Fruit fly (Drosophila melanogaster) whole organism, embryonic: Measurements from ENCODE around the gene sif.

ENCODE experiments used
- Atf-2 ChIP-seq: fragments of 200-800 bp; sonication (Bioruptor generic); optimal IDR thresholded peaks from 2 replicates; lab custom pipeline; 2016; ENCODE audit warnings: missing biosample characterization, missing genetic modification characterization
- Bdp1 ChIP-seq: fragments of 200-800 bp; sonication (Bioruptor generic); optimal IDR thresholded peaks from 3 replicates; lab custom pipeline; 2016; ENCODE audit warnings: missing biosample characterization, missing genetic modification characterization
- CG10366 ChIP-seq: fragments of 200-800 bp; sonication (Bioruptor generic); IDR thresholded peaks from 2 replicates; pipeline ENCODE4 v1.3.6; 2022; ENCODE audit warnings: missing biosample characterization, missing genetic modification characterization
- CG10654 ChIP-seq: fragments of 200-800 bp; sonication (Bioruptor generic); optimal IDR thresholded peaks from 2 replicates; lab custom pipeline; 2016; ENCODE audit warnings: missing biosample characterization, missing genetic modification characterization
- CG11093 ChIP-seq: fragments of 200-800 bp; sonication (Bioruptor generic); IDR thresholded peaks from 3 replicates; pipeline ENCODE4 v1.3.6; 2022; ENCODE audit warnings: missing biosample characterization, missing genetic modification characterization
- CG11398 ChIP-seq: fragments of 200-800 bp; sonication (Bioruptor generic); optimal IDR thresholded peaks from 2 replicates; lab custom pipeline; 2016; ENCODE audit warnings: missing biosample characterization, missing genetic modification characterization
- CG12104 ChIP-seq: fragments of 200-800 bp; sonication (Bioruptor generic); optimal IDR thresholded peaks from 3 replicates; lab custom pipeline; 2016; ENCODE audit warnings: missing biosample characterization, missing genetic modification characterization
- CG12391 ChIP-seq: fragments of 200-800 bp; sonication (Bioruptor generic); optimal IDR thresholded peaks from 3 replicates; lab custom pipeline; 2018; ENCODE audit warnings: missing biosample characterization, mild to moderate bottlenecking, missing genetic modification characterization, moderate library complexity
- CG13894 ChIP-seq: fragments of 200-800 bp; sonication (Bioruptor generic); optimal IDR thresholded peaks from 3 replicates; lab custom pipeline; 2018; ENCODE audit warnings: missing biosample characterization, mild to moderate bottlenecking, missing genetic modification characterization, moderate library complexity
- CG1603 ChIP-seq: fragments of 200-800 bp; sonication (Bioruptor generic); optimal IDR thresholded peaks from 2 replicates; lab custom pipeline; 2019; ENCODE audit warnings: missing biosample characterization, mild to moderate bottlenecking, missing genetic modification characterization, moderate library complexity
- CG16863 ChIP-seq: fragments of 200-800 bp; sonication (Bioruptor generic); optimal IDR thresholded peaks from 3 replicates; lab custom pipeline; 2016; ENCODE audit warnings: missing biosample characterization, missing genetic modification characterization
- CG17612 ChIP-seq: fragments of 200-800 bp; sonication (Bioruptor generic); IDR thresholded peaks from 2 replicates; pipeline ENCODE4 v1.3.6; 2022; ENCODE audit warnings: missing biosample characterization, missing genetic modification characterization
- CG17912 ChIP-seq: fragments of 200-800 bp; sonication (Bioruptor generic); optimal IDR thresholded peaks from 2 replicates; lab custom pipeline; 2018; ENCODE audit warnings: missing biosample characterization, mild to moderate bottlenecking, missing genetic modification characterization
- CG3065 ChIP-seq: fragments of 200-800 bp; sonication (Bioruptor generic); optimal IDR thresholded peaks from 2 replicates; lab custom pipeline; 2016; ENCODE audit warnings: missing biosample characterization, missing genetic modification characterization
- CG32532 ChIP-seq: fragments of 200-800 bp; sonication (Bioruptor generic); IDR thresholded peaks from 2 replicates; pipeline ENCODE4 v1.3.6; 2022; ENCODE audit warnings: missing biosample characterization, missing genetic modification characterization
- CG33557 ChIP-seq: fragments of 200-800 bp; sonication (Bioruptor generic); optimal IDR thresholded peaks from 2 replicates; lab custom pipeline; 2019; ENCODE audit warnings: missing biosample characterization, mild to moderate bottlenecking, missing genetic modification characterization, moderate library complexity
- CG4854 ChIP-seq: fragments of 200-800 bp; sonication (Bioruptor generic); optimal IDR thresholded peaks from 2 replicates; lab custom pipeline; 2016; ENCODE audit warnings: missing biosample characterization, missing genetic modification characterization, inconsistent platforms
- CG6689 ChIP-seq: fragments of 200-800 bp; sonication (Bioruptor generic); IDR thresholded peaks from 2 replicates; pipeline ENCODE4 v1.3.6; 2022; ENCODE audit warnings: missing biosample characterization, missing genetic modification characterization
- CG6791 ChIP-seq: fragments of 200-800 bp; sonication (Bioruptor generic); IDR thresholded peaks from 3 replicates; pipeline ENCODE4 v1.3.6; 2022; ENCODE audit warnings: missing biosample characterization, missing genetic modification characterization; ENCODE audit not compliant: partially characterized antibody
- CG7928 ChIP-seq: fragments of 200-800 bp; sonication (Bioruptor generic); optimal IDR thresholded peaks from 2 replicates; lab custom pipeline; 2017; ENCODE audit warnings: missing biosample characterization, mild to moderate bottlenecking, missing genetic modification characterization
- Dref ChIP-seq: fragments of 200-800 bp; sonication (Bioruptor generic); IDR thresholded peaks from 2 replicates; pipeline ENCODE4 v1.3.6; 2022; ENCODE audit warnings: missing biosample characterization, missing genetic modification characterization
- E2f2 ChIP-seq: fragments of 200-800 bp; sonication (Bioruptor generic); IDR thresholded peaks from 2 replicates; pipeline ENCODE4 v1.3.6; 2022; ENCODE audit warnings: missing biosample characterization, missing genetic modification characterization
- Fer3 ChIP-seq: fragments of 200-800 bp; sonication (Bioruptor generic); optimal IDR thresholded peaks from 2 replicates; lab custom pipeline; 2018; ENCODE audit warnings: missing biosample characterization, mild to moderate bottlenecking, missing genetic modification characterization, moderate library complexity
- H15 ChIP-seq: fragments of 200-800 bp; sonication (Bioruptor generic); IDR thresholded peaks from 3 replicates; pipeline ENCODE4 v1.3.6; 2022; ENCODE audit warnings: missing biosample characterization, missing genetic modification characterization
- HmgD ChIP-seq: fragments of 200-800 bp; sonication (Bioruptor generic); optimal IDR thresholded peaks from 3 replicates; lab custom pipeline; 2016; ENCODE audit warnings: missing biosample characterization, missing genetic modification characterization
- HmgZ ChIP-seq: fragments of 200-800 bp; sonication (Bioruptor generic); optimal IDR thresholded peaks from 2 replicates; lab custom pipeline; 2018; ENCODE audit warnings: missing biosample characterization, mild to moderate bottlenecking, missing genetic modification characterization
- Hmx ChIP-seq: fragments of 200-800 bp; sonication (Bioruptor generic); optimal IDR thresholded peaks from 2 replicates; lab custom pipeline; 2016; ENCODE audit warnings: missing biosample characterization, missing genetic modification characterization
- Mrtf ChIP-seq: fragments of 200-800 bp; sonication (Bioruptor generic); IDR thresholded peaks from 3 replicates; pipeline ENCODE4 v1.3.6; 2022; ENCODE audit warnings: missing biosample characterization, missing genetic modification characterization
- Myb ChIP-seq: fragments of 200-800 bp; sonication (Bioruptor generic); optimal IDR thresholded peaks from 2 replicates; lab custom pipeline; 2016; ENCODE audit warnings: missing biosample characterization, missing genetic modification characterization
- NFAT ChIP-seq: fragments of 200-800 bp; sonication (Bioruptor generic); IDR thresholded peaks from 2 replicates; pipeline ENCODE4 v1.3.6; 2022; ENCODE audit warnings: missing biosample characterization, missing genetic modification characterization
- Nf-YC ChIP-seq: fragments of 200-800 bp; optimal IDR thresholded peaks from 3 replicates; lab custom pipeline; 2019; ENCODE audit warnings: missing biosample characterization, mild to moderate bottlenecking, missing genetic modification characterization, moderate library complexity
- Six4 ChIP-seq: fragments of 200-800 bp; sonication (Bioruptor generic); optimal IDR thresholded peaks from 2 replicates; lab custom pipeline; 2016; ENCODE audit warnings: missing biosample characterization, missing genetic modification characterization
- YL-1 ChIP-seq: fragments of 200-800 bp; sonication (Bioruptor generic); optimal IDR thresholded peaks from 3 replicates; lab custom pipeline; 2017; ENCODE audit warnings: missing biosample characterization, mild to moderate bottlenecking, missing genetic modification characterization
- ase ChIP-seq: fragments of 200-800 bp; sonication (Bioruptor generic); IDR thresholded peaks from 3 replicates; pipeline ENCODE4 v1.3.6; 2022; ENCODE audit warnings: missing biosample characterization, missing genetic modification characterization
- ash1 ChIP-seq: fragments of 200-800 bp; sonication (Bioruptor generic); optimal IDR thresholded peaks from 2 replicates; lab custom pipeline; 2018; ENCODE audit warnings: missing biosample characterization, mild to moderate bottlenecking, missing genetic modification characterization
- bowl ChIP-seq: fragments of 200-800 bp; sonication (Bioruptor generic); IDR thresholded peaks from 2 replicates; pipeline ENCODE4 v1.3.6; 2022; ENCODE audit warnings: missing biosample characterization, missing genetic modification characterization
- chn ChIP-seq: fragments of 200-800 bp; sonication (Bioruptor generic); optimal IDR thresholded peaks from 2 replicates; lab custom pipeline; 2016; ENCODE audit warnings: missing biosample characterization, missing genetic modification characterization
- fd96Cb ChIP-seq: fragments of 200-800 bp; sonication (Bioruptor generic); optimal IDR thresholded peaks from 2 replicates; lab custom pipeline; 2018; ENCODE audit warnings: missing biosample characterization, mild to moderate bottlenecking, missing genetic modification characterization, moderate library complexity
- gfzf ChIP-seq: fragments of 200-800 bp; sonication (Bioruptor generic); optimal IDR thresholded peaks from 2 replicates; lab custom pipeline; 2016; ENCODE audit warnings: missing biosample characterization, mild to moderate bottlenecking, missing genetic modification characterization, moderate library complexity
- h ChIP-seq: fragments of >200 bp; optimal IDR thresholded peaks from 2 replicates; lab custom pipeline; 2017
- hbn ChIP-seq: fragments of 200-800 bp; sonication (Bioruptor generic); IDR thresholded peaks from 2 replicates; pipeline ENCODE4 v1.3.6; 2022; ENCODE audit warnings: missing biosample characterization, missing genetic modification characterization; ENCODE audit not compliant: partially characterized antibody
- klu ChIP-seq: fragments of 200-800 bp; sonication (Bioruptor generic); IDR thresholded peaks from 2 replicates; pipeline ENCODE4 v1.3.6; 2022; ENCODE audit warnings: missing biosample characterization, missing genetic modification characterization
- lbe ChIP-seq: fragments of 200-800 bp; sonication (Bioruptor generic); optimal IDR thresholded peaks from 2 replicates; lab custom pipeline; 2016; ENCODE audit warnings: missing biosample characterization, mild to moderate bottlenecking, missing genetic modification characterization
- lov ChIP-seq, 2 experiments: fragments of 200-800 bp in 1 of 2; fragments of >200 bp in 1 of 2; sonication (Bioruptor generic) in 1 of 2; IDR thresholded peaks in 1 of 2; optimal IDR thresholded peaks in 1 of 2; 2 replicates in 1 of 2; 3 replicates in 1 of 2; pipeline versions ENCODE4 v1.3.6 to Lab custom; 2017 to 2022; ENCODE audit warnings: missing biosample characterization in 1 of 2, missing genetic modification characterization in 1 of 2
- pita ChIP-seq: fragments of 200-800 bp; sonication (Bioruptor generic); optimal IDR thresholded peaks from 2 replicates; lab custom pipeline; 2017; ENCODE audit warnings: missing biosample characterization, mild to moderate bottlenecking, missing genetic modification characterization
- schlank ChIP-seq: fragments of 200-800 bp; sonication (Bioruptor generic); optimal IDR thresholded peaks from 2 replicates; lab custom pipeline; 2018; ENCODE audit warnings: missing biosample characterization, mild to moderate bottlenecking, missing genetic modification characterization
- sug ChIP-seq: fragments of 200-800 bp; optimal IDR thresholded peaks from 2 replicates; lab custom pipeline; 2019; ENCODE audit warnings: missing biosample characterization, mild to moderate bottlenecking, missing genetic modification characterization, moderate library complexity
- trem ChIP-seq: fragments of 200-800 bp; optimal IDR thresholded peaks from 3 replicates; lab custom pipeline; 2019; ENCODE audit warnings: missing biosample characterization, mild to moderate bottlenecking, missing genetic modification characterization, moderate library complexity
- ttk ChIP-seq: fragments of 200-800 bp; sonication (Bioruptor generic); IDR thresholded peaks from 2 replicates; pipeline ENCODE4 v2.1.2; 2022; ENCODE audit warnings: missing biosample characterization, missing genetic modification characterization
- twi ChIP-seq: fragments of 200-800 bp; optimal IDR thresholded peaks from 2 replicates; lab custom pipeline; 2019; ENCODE audit warnings: missing biosample characterization, mild to moderate bottlenecking, missing genetic modification characterization, moderate library complexity
- tx ChIP-seq: fragments of 200-800 bp; sonication (Bioruptor generic); optimal IDR thresholded peaks from 2 replicates; lab custom pipeline; 2016; ENCODE audit warnings: missing biosample characterization, missing genetic modification characterization

Gene sif

DNA sequence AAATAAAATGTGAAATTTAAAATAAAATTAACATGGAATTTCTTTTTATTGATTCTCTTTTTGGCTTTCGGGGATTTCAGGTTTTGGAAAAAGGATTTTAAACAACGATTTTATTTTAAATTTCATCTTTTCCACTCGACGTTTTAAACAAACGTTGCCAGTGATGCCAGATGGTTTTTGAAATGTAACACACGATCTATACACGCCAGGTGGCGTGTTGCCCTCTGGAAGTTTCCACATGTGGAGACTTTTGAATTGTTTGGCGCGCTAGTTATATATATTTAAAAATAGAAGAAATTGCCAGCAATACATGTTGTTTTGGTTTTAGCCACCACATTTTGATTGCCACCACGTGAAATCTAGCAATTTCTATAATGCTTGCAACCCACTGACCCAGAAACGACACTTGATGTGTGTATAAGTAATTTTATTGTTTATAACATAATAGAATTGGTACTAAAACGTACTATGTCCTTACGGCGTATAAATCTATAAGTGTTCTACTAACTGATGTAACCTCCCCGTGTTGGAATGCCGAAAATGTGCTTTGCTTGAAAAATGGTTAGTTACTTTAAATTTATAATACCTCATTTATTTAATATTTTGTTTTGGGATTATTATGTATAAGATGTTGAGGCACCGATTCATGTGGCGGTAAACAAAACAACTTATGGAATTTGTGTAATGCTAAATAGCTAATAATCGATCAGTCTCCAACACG, 92.1 kb downstream of the sif start (continued):
- TF ChIP-seq CG7928 (GFP tag; lab: Kevin White, UChicago) (no peak), ttk (no peak), HmgZ (tag; lab: Kevin White, UChicago) (peak; percentile 76), CG12104 (no peak), Six4 (no peak), CG13894 (tag; lab: Kevin White, UChicago) (no peak), fd96Cb (tag; lab: Kevin White, UChicago) (no peak), Atf-2 (GFP tag; lab: Kevin White, UChicago) (no peak), chn (GFP tag; lab: Kevin White, UChicago) (no peak), klu (GFP tag; lab: Robert Waterston, UW) (no peak), twi (tag; lab: Kevin White, UChicago) (no peak), sug (tag; lab: Kevin White, UChicago) (peak; percentile 40), ash1 (no peak), CG12391 (peak; percentile 30), gfzf (GFP tag; lab: Kevin White, UChicago) (peak; percentile 19), YL-1 (GFP tag; lab: Kevin White, UChicago) (peak; percentile 34), CG16863 (GFP tag; lab: Kevin White, UChicago) (no peak), H15 (GFP tag; lab: Robert Waterston, UW) (no peak), CG6689 (GFP tag; lab: Robert Waterston, UW) (no peak), Nf-YC (tag; lab: Kevin White, UChicago) (peak; percentile 29), CG6791 (GFP tag; lab: Robert Waterston, UW) (peak; percentile 49; the same call in 1 of the 3 replicates), lbe (peak; percentile 8), pita (GFP tag; lab: Kevin White, UChicago) (peak; percentile 8), HmgD (GFP tag; lab: Kevin White, UChicago) (peak; percentile 25), trem (tag; lab: Kevin White, UChicago) (peak; percentile 74), hbn (GFP tag; lab: Robert Waterston, UW) (no peak), CG1603 (tag; lab: Kevin White, UChicago) (peak; percentile 59), Dref (no peak), CG11093 (no peak), schlank (tag; lab: Kevin White, UChicago) (no peak), Fer3 (tag; lab: Kevin White, UChicago) (peak; percentile 1), Bdp1 (GFP tag; lab: Kevin White, UChicago) (no peak), lov (optimal IDR thresholded peaks at IDR 0.05; lab: Kevin White, UChicago) (no peak), lov (GFP tag; IDR thresholded peaks at IDR 0.05; lab: Robert Waterston, UW) (no peak), ase (GFP tag; lab: Robert Waterston, UW) (no peak), tx (GFP tag; lab: Kevin White, UChicago) (no peak), CG3065 (GFP tag; lab: Kevin White, UChicago) (no peak), CG10654 (GFP tag; lab: Kevin White, UChicago) (no peak), CG32532 (GFP tag; lab: Robert Waterston, UW) (peak; percentile 26; the same call in 1 of the 2 replicates), CG33557 (GFP tag; lab: Kevin White, UChicago) (no peak), E2f2 (GFP tag; lab: Robert Waterston, UW) (peak; percentile 98), bowl (no peak), CG10366 (GFP tag; lab: Robert Waterston, UW) (no peak), CG11398 (GFP tag; lab: Kevin White, UChicago) (no peak), NFAT (GFP tag; lab: Robert Waterston, UW) (peak; percentile 80), CG4854 (GFP tag; lab: Kevin White, UChicago) (no peak), h (no peak), Hmx (GFP tag; lab: Kevin White, UChicago) (no peak), Myb (peak; percentile 96), CG17612 (GFP tag; lab: Robert Waterston, UW) (no peak), Mrtf (GFP tag; lab: Robert Waterston, UW) (no peak), CG17912 (GFP tag; lab: Kevin White, UChicago) (peak; percentile 57)
